Fruit fly (Drosophila melanogaster) whole organism, embryonic: ENCODE measurements around the gene usp.

Source experiments
- Ada2b ChIP-seq: fragments of 200-800 bp; sonication (Bioruptor generic); IDR thresholded peaks from 2 replicates; pipeline ENCODE4 v1.3.6; 2022; ENCODE audit warnings: missing biosample characterization, missing genetic modification characterization
- Antp ChIP-seq: fragments of 200-800 bp; sonication (Bioruptor generic); optimal IDR thresholded peaks from 3 replicates; lab custom pipeline; 2016; ENCODE audit warnings: missing biosample characterization, missing genetic modification characterization
- BtbVII ChIP-seq: fragments of 200-800 bp; sonication (Bioruptor generic); optimal IDR thresholded peaks from 3 replicates; lab custom pipeline; 2017; ENCODE audit warnings: missing biosample characterization, mild to moderate bottlenecking, missing genetic modification characterization
- C15 ChIP-seq: fragments of 200-800 bp; sonication (Bioruptor generic); IDR thresholded peaks from 3 replicates; pipeline ENCODE4 v1.3.6; 2022; ENCODE audit warnings: missing biosample characterization, missing genetic modification characterization
- CG1024 ChIP-seq: fragments of 200-800 bp; sonication (Bioruptor generic); IDR thresholded peaks from 2 replicates; pipeline ENCODE4 v1.3.6; 2022; ENCODE audit warnings: missing biosample characterization, missing genetic modification characterization
- CG11085 ChIP-seq: fragments of 200-800 bp; sonication (Bioruptor generic); IDR thresholded peaks from 2 replicates; pipeline ENCODE4 v1.3.6; 2022; ENCODE audit warnings: missing biosample characterization, missing genetic modification characterization
- CG11456 ChIP-seq: fragments of 200-800 bp; sonication (Bioruptor generic); IDR thresholded peaks from 3 replicates; pipeline ENCODE4 v1.3.6; 2022; ENCODE audit warnings: missing biosample characterization, missing genetic modification characterization
- CG11695 ChIP-seq: fragments of 200-800 bp; sonication (Bioruptor generic); IDR thresholded peaks from 3 replicates; pipeline ENCODE4 v1.3.6; 2022; ENCODE audit warnings: missing biosample characterization, missing genetic modification characterization
- CG1233 ChIP-seq: fragments of 200-800 bp; sonication (Bioruptor generic); optimal IDR thresholded peaks from 4 replicates; lab custom pipeline; 2018; ENCODE audit warnings: missing biosample characterization, mild to moderate bottlenecking, missing genetic modification characterization
- CG12391 ChIP-seq: fragments of 200-800 bp; sonication (Bioruptor generic); optimal IDR thresholded peaks from 3 replicates; lab custom pipeline; 2018; ENCODE audit warnings: missing biosample characterization, mild to moderate bottlenecking, missing genetic modification characterization, moderate library complexity
- CG12744 ChIP-seq: fragments of 200-800 bp; sonication (Bioruptor generic); optimal IDR thresholded peaks from 2 replicates; lab custom pipeline; 2016; ENCODE audit warnings: missing biosample characterization, missing genetic modification characterization
- CG14667 ChIP-seq: fragments of 200-800 bp; sonication (Bioruptor generic); IDR thresholded peaks from 2 replicates; pipeline ENCODE4 v1.3.6; 2022; ENCODE audit warnings: missing biosample characterization, missing genetic modification characterization
- CG14710 ChIP-seq: fragments of 200-800 bp; sonication (Bioruptor generic); optimal IDR thresholded peaks from 3 replicates; lab custom pipeline; 2019; ENCODE audit warnings: missing biosample characterization, mild to moderate bottlenecking, missing genetic modification characterization, moderate library complexity
- CG14965 ChIP-seq: fragments of 200-800 bp; sonication (Bioruptor generic); optimal IDR thresholded peaks from 2 replicates; lab custom pipeline; 2016; ENCODE audit warnings: missing biosample characterization, missing genetic modification characterization, borderline replicate concordance
- CG15073 ChIP-seq: fragments of 200-800 bp; sonication (Bioruptor generic); optimal IDR thresholded peaks from 2 replicates; lab custom pipeline; 2016; ENCODE audit warnings: missing biosample characterization, missing genetic modification characterization
- CG1529 ChIP-seq: fragments of 200-800 bp; sonication (Bioruptor generic); optimal IDR thresholded peaks from 3 replicates; lab custom pipeline; 2018; ENCODE audit warnings: missing biosample characterization, missing genetic modification characterization
- CG17361 ChIP-seq: fragments of 200-800 bp; sonication (Bioruptor generic); IDR thresholded peaks from 3 replicates; pipeline ENCODE4 v1.3.6; 2022; ENCODE audit warnings: missing biosample characterization, missing genetic modification characterization
- CG18599 ChIP-seq: fragments of 200-800 bp; sonication (Bioruptor generic); optimal IDR thresholded peaks from 3 replicates; lab custom pipeline; 2017; ENCODE audit warnings: missing biosample characterization, missing genetic modification characterization, mild to moderate bottlenecking, moderate library complexity, missing genetic modification reagents
- CG18619 ChIP-seq: fragments of 200-800 bp; sonication (Bioruptor generic); optimal IDR thresholded peaks from 3 replicates; lab custom pipeline; 2017; ENCODE audit warnings: missing biosample characterization, mild to moderate bottlenecking, missing genetic modification characterization
- CG2202 ChIP-seq: fragments of 200-800 bp; sonication (Bioruptor generic); optimal IDR thresholded peaks from 2 replicates; lab custom pipeline; 2018; ENCODE audit warnings: missing biosample characterization, mild to moderate bottlenecking, missing genetic modification characterization
- CG31388 ChIP-seq: fragments of 200-800 bp; sonication (Bioruptor generic); optimal IDR thresholded peaks from 2 replicates; lab custom pipeline; 2016; ENCODE audit warnings: missing biosample characterization, missing genetic modification characterization
- CG4424 ChIP-seq: fragments of 200-800 bp; sonication (Bioruptor generic); optimal IDR thresholded peaks from 3 replicates; lab custom pipeline; 2016; ENCODE audit warnings: missing biosample characterization, missing genetic modification characterization
- CG6254 ChIP-seq: fragments of 200-800 bp; sonication (Bioruptor generic); optimal IDR thresholded peaks from 3 replicates; lab custom pipeline; 2017; ENCODE audit warnings: mild to moderate bottlenecking, missing biosample characterization, missing genetic modification reagents, missing genetic modification characterization
- CoRest ChIP-seq: fragments of 200-800 bp; sonication (Bioruptor generic); optimal IDR thresholded peaks from 3 replicates; lab custom pipeline; 2018; ENCODE audit warnings: missing biosample characterization, mild to moderate bottlenecking, missing genetic modification characterization, moderate library complexity
- D19B ChIP-seq: fragments of 200-800 bp; sonication (Bioruptor generic); optimal IDR thresholded peaks from 2 replicates; lab custom pipeline; 2017; ENCODE audit warnings: missing biosample characterization, mild to moderate bottlenecking, missing genetic modification characterization
- Dp ChIP-seq: fragments of 200-800 bp; sonication (Bioruptor generic); optimal IDR thresholded peaks from 2 replicates; lab custom pipeline; 2018; ENCODE audit warnings: missing biosample characterization, mild to moderate bottlenecking, missing genetic modification characterization, moderate library complexity
- GATAe ChIP-seq: fragments of 200-800 bp; sonication (Bioruptor generic); conservative IDR thresholded peaks from 2 replicates; pipeline ENCODE4 v1.3.6; 2022; ENCODE audit warnings: missing biosample characterization, missing genetic modification characterization
- HLH4C ChIP-seq: fragments of 200-800 bp; sonication (Bioruptor generic); IDR thresholded peaks from 3 replicates; pipeline ENCODE4 v1.3.6; 2022; ENCODE audit warnings: missing biosample characterization, missing genetic modification characterization; ENCODE audit not compliant: partially characterized antibody
- Lhr ChIP-seq: fragments of 200-800 bp; sonication (Bioruptor generic); optimal IDR thresholded peaks from 3 replicates; lab custom pipeline; 2017; ENCODE audit warnings: mild to moderate bottlenecking, missing biosample characterization, missing genetic modification reagents, missing genetic modification characterization
- Mrtf ChIP-seq: fragments of 200-800 bp; sonication (Bioruptor generic); IDR thresholded peaks from 3 replicates; pipeline ENCODE4 v1.3.6; 2022; ENCODE audit warnings: missing biosample characterization, missing genetic modification characterization
- NC2α ChIP-seq: fragments of 200-800 bp; sonication (Bioruptor generic); optimal IDR thresholded peaks from 2 replicates; lab custom pipeline; 2016; ENCODE audit warnings: missing biosample characterization, missing genetic modification characterization
- Optix ChIP-seq: fragments of 200-800 bp; sonication (Bioruptor generic); IDR thresholded peaks from 3 replicates; pipeline ENCODE4 v1.3.6; 2022; ENCODE audit warnings: missing biosample characterization, missing genetic modification characterization
- Rx ChIP-seq: fragments of 200-800 bp; sonication (Bioruptor generic); IDR thresholded peaks from 2 replicates; pipeline ENCODE4 v1.3.6; 2022; ENCODE audit warnings: missing biosample characterization, missing genetic modification characterization
- Sin3A ChIP-seq: fragments of >200 bp; optimal IDR thresholded peaks from 2 replicates; lab custom pipeline; 2018
- caup ChIP-seq: fragments of 200-800 bp; sonication (Bioruptor generic); optimal IDR thresholded peaks from 3 replicates; lab custom pipeline; 2017; ENCODE audit warnings: missing biosample characterization, mild to moderate bottlenecking, missing genetic modification characterization, moderate library complexity; ENCODE audit not compliant: severe bottlenecking
- disco-r ChIP-seq: fragments of 200-800 bp; sonication (Bioruptor generic); optimal IDR thresholded peaks from 2 replicates; lab custom pipeline; 2016; ENCODE audit warnings: missing biosample characterization, missing genetic modification characterization
- dysf ChIP-seq: fragments of 200-800 bp; sonication (Bioruptor generic); IDR thresholded peaks from 3 replicates; pipeline ENCODE4 v1.3.6; 2022; ENCODE audit warnings: missing biosample characterization, missing genetic modification characterization
- gsb-n ChIP-seq: fragments of 200-800 bp; sonication (Bioruptor generic); optimal IDR thresholded peaks from 3 replicates; lab custom pipeline; 2018; ENCODE audit warnings: missing biosample characterization, mild to moderate bottlenecking, missing genetic modification characterization
- ham ChIP-seq: fragments of 200-800 bp; sonication (Bioruptor generic); IDR thresholded peaks from 2 replicates; pipeline ENCODE4 v1.3.6; 2022; ENCODE audit warnings: missing biosample characterization, missing genetic modification characterization
- kah ChIP-seq: fragments of 200-800 bp; sonication (Bioruptor generic); optimal IDR thresholded peaks from 2 replicates; lab custom pipeline; 2018; ENCODE audit warnings: missing biosample characterization, mild to moderate bottlenecking, missing genetic modification characterization
- lilli ChIP-seq: fragments of 200-800 bp; sonication (Bioruptor generic); optimal IDR thresholded peaks from 3 replicates; lab custom pipeline; 2016; ENCODE audit warnings: missing biosample characterization, missing genetic modification characterization
- maf-S ChIP-seq: fragments of 200-800 bp; sonication (Bioruptor generic); optimal IDR thresholded peaks from 2 replicates; lab custom pipeline; 2016; ENCODE audit warnings: missing biosample characterization, missing genetic modification characterization
- mam ChIP-seq: fragments of 200-800 bp; sonication (Bioruptor generic); optimal IDR thresholded peaks from 3 replicates; lab custom pipeline; 2016; ENCODE audit warnings: missing biosample characterization, missing genetic modification characterization
- pros ChIP-seq: fragments of 200-800 bp; sonication (Bioruptor generic); optimal IDR thresholded peaks from 3 replicates; lab custom pipeline; 2019; ENCODE audit warnings: missing biosample characterization, mild to moderate bottlenecking, missing genetic modification characterization, moderate library complexity
- repo ChIP-seq: fragments of 200-800 bp; sonication (Bioruptor generic); optimal IDR thresholded peaks from 2 replicates; lab custom pipeline; 2016; ENCODE audit warnings: missing biosample characterization, missing genetic modification characterization
- schlank ChIP-seq: fragments of 200-800 bp; sonication (Bioruptor generic); optimal IDR thresholded peaks from 2 replicates; lab custom pipeline; 2018; ENCODE audit warnings: missing biosample characterization, mild to moderate bottlenecking, missing genetic modification characterization
- slbo ChIP-seq: fragments of 200-800 bp; sonication (Bioruptor generic); IDR thresholded peaks from 2 replicates; pipeline ENCODE4 v1.3.6; 2022; ENCODE audit warnings: missing biosample characterization, missing genetic modification characterization
- sr ChIP-seq: fragments of 200-800 bp; sonication (Bioruptor generic); IDR thresholded peaks from 3 replicates; pipeline ENCODE4 v1.3.6; 2022; ENCODE audit warnings: missing biosample characterization, missing genetic modification characterization
- ssp ChIP-seq: fragments of 200-800 bp; sonication (Bioruptor generic); IDR thresholded peaks from 2 replicates; pipeline ENCODE4 v1.3.6; 2022; ENCODE audit warnings: missing biosample characterization, missing genetic modification characterization
- tll ChIP-seq, 2 experiments: fragments of 200-800 bp in 1 of 2; fragments of >200 bp in 1 of 2; sonication (Bioruptor generic) in 1 of 2; optimal IDR thresholded peaks; 2 replicates each; lab custom pipeline; 2017 to 2019; ENCODE audit warnings: missing biosample characterization in 2 of 2, missing genetic modification characterization in 2 of 2, mild to moderate bottlenecking in 1 of 2, moderate library complexity in 1 of 2

Gene usp

dm6 chrX:2011288-2012120 lies 30.6 kb downstream of the usp start (continued):
- TF ChIP-seq ham (GFP tag; lab: Robert Waterston, UW) (no peak), slbo (GFP tag; lab: Robert Waterston, UW) (peak; percentile 78), CG11456 (GFP tag; lab: Robert Waterston, UW) (peak; percentile 54; the same call in 1 of the 3 replicates), CG18599 (GFP tag; lab: Kevin White, UChicago) (peak; percentile 62), sr (GFP tag; lab: Robert Waterston, UW) (0 out of 3 replicates have a peak, but pooled peaks have one; percentile 2), CG15073 (GFP tag; lab: Kevin White, UChicago) (no peak), CG4424 (peak; percentile 45), CG12744 (GFP tag; lab: Kevin White, UChicago) (no peak), Sin3A (lab: Kevin White, UChicago) (no peak), CoRest (tag; lab: Kevin White, UChicago) (peak; percentile 53), Optix (peak; percentile 75; the same call in 2 of the 3 replicates), D19B (GFP tag; lab: Kevin White, UChicago) (peak; percentile 35), GATAe (GFP tag; lab: Robert Waterston, UW) (no peak), CG31388 (no peak), C15 (GFP tag; lab: Robert Waterston, UW) (no peak), CG1529 (no peak), CG2202 (no peak), CG14965 (no peak), CG12391 (tag; lab: Kevin White, UChicago) (peak; percentile 50), kah (GFP tag; lab: Kevin White, UChicago) (no peak), maf-S (no peak), NC2α (GFP tag; lab: Kevin White, UChicago) (no peak), Ada2b (GFP tag; lab: Robert Waterston, UW) (peak; percentile 76), CG14710 (tag; lab: Kevin White, UChicago) (no peak), CG6254 (no peak), CG18619 (GFP tag; lab: Kevin White, UChicago) (peak; percentile 47), lilli (GFP tag; lab: Kevin White, UChicago) (peak; percentile 51), Rx (peak; percentile 61), disco-r (GFP tag; lab: Kevin White, UChicago) (no peak), CG11085 (GFP tag; lab: Robert Waterston, UW) (no peak), CG1024 (peak; percentile 46; the same call in 1 of the 2 replicates), CG14667 (GFP tag; lab: Robert Waterston, UW) (peak; percentile 58), Dp (GFP tag; lab: Kevin White, UChicago) (no peak), pros (GFP tag; lab: Kevin White, UChicago) (peak; percentile 65), Mrtf (no peak), schlank (no peak), dysf (GFP tag; lab: Robert Waterston, UW) (peak; percentile 62), HLH4C (GFP tag; lab: Robert Waterston, UW) (no peak), ssp (peak; percentile 52; the same call in 1 of the 2 replicates), CG11695 (peak; percentile 54; the same call in 1 of the 3 replicates), repo (GFP tag; lab: Kevin White, UChicago) (no peak), mam (GFP tag; lab: Kevin White, UChicago) (peak; percentile 14), gsb-n (peak; percentile 42), Lhr (GFP tag; lab: Kevin White, UChicago) (no peak), caup (GFP tag; lab: Kevin White, UChicago) (peak; percentile 57), tll (GFP tag; optimal IDR thresholded peaks at IDR 0.05; lab: Kevin White, UChicago) (no peak), BtbVII (GFP tag; lab: Kevin White, UChicago) (peak; percentile 10), CG1233 (GFP tag; lab: Kevin White, UChicago) (no peak), CG17361 (peak; percentile 77), Antp (GFP tag; lab: Kevin White, UChicago) (no peak)
